Fruit fly (Drosophila melanogaster) whole organism, adult: ENCODE measurements around the gene CG9926.

Experiments used
- CG11617 ChIP-seq: fragments of 200-800 bp; sonication (Bioruptor generic); optimal IDR thresholded peaks from 2 replicates; lab custom pipeline; 2017; ENCODE audit warnings: mild to moderate bottlenecking, missing biosample characterization, missing genetic modification reagents, missing genetic modification characterization
- CG12768 ChIP-seq: fragments of 200-800 bp; sonication (Bioruptor generic); optimal IDR thresholded peaks from 2 replicates; lab custom pipeline; 2017; ENCODE audit warnings: missing biosample characterization, missing genetic modification characterization, mild to moderate bottlenecking, moderate library complexity, missing genetic modification reagents
- CG14711 ChIP-seq: fragments of 200-800 bp; sonication (Bioruptor generic); optimal IDR thresholded peaks from 2 replicates; lab custom pipeline; 2018; ENCODE audit warnings: missing biosample characterization, mild to moderate bottlenecking, missing genetic modification characterization, moderate library complexity
- CG1620 ChIP-seq: fragments of 200-800 bp; sonication (Bioruptor generic); optimal IDR thresholded peaks from 2 replicates; lab custom pipeline; 2016; ENCODE audit warnings: missing biosample characterization, missing genetic modification characterization
- CG33017 ChIP-seq: fragments of 200-800 bp; sonication (Bioruptor generic); optimal IDR thresholded peaks from 2 replicates; lab custom pipeline; 2018; ENCODE audit warnings: missing biosample characterization, mild to moderate bottlenecking, missing genetic modification characterization, moderate library complexity
- CG5204 ChIP-seq: fragments of 200-800 bp; sonication (Bioruptor generic); optimal IDR thresholded peaks from 2 replicates; lab custom pipeline; 2016; ENCODE audit warnings: missing biosample characterization, missing genetic modification characterization
- CG7045 ChIP-seq: fragments of 200-800 bp; sonication (Bioruptor generic); optimal IDR thresholded peaks from 2 replicates; lab custom pipeline; 2017; ENCODE audit warnings: missing biosample characterization, mild to moderate bottlenecking, missing genetic modification characterization
- CG7101 ChIP-seq: fragments of 200-800 bp; sonication (Bioruptor generic); optimal IDR thresholded peaks from 2 replicates; lab custom pipeline; 2018; ENCODE audit warnings: missing biosample characterization, mild to moderate bottlenecking, missing genetic modification characterization, moderate library complexity
- Clk ChIP-seq: fragments of 200-800 bp; sonication (Bioruptor generic); optimal IDR thresholded peaks from 2 replicates; lab custom pipeline; 2017; ENCODE audit warnings: missing biosample characterization, missing genetic modification characterization
- Crg-1 ChIP-seq: fragments of 200-800 bp; sonication (Bioruptor generic); optimal IDR thresholded peaks from 2 replicates; lab custom pipeline; 2016; ENCODE audit warnings: missing biosample characterization, missing genetic modification characterization
- Hr96 ChIP-seq: fragments of 200-800 bp; sonication (Bioruptor generic); optimal IDR thresholded peaks from 2 replicates; lab custom pipeline; 2016; ENCODE audit warnings: missing biosample characterization, missing genetic modification characterization
- Mnt ChIP-seq: fragments of 200-800 bp; sonication (Bioruptor generic); optimal IDR thresholded peaks from 2 replicates; lab custom pipeline; 2016; ENCODE audit warnings: missing biosample characterization, mild to moderate bottlenecking, missing genetic modification characterization
- bab1 ChIP-seq: fragments of 200-800 bp; sonication (Bioruptor generic); optimal IDR thresholded peaks from 3 replicates; lab custom pipeline; 2019; ENCODE audit warnings: missing biosample characterization, mild to moderate bottlenecking, missing genetic modification characterization, moderate library complexity
- cic ChIP-seq: fragments of 200-800 bp; sonication (Bioruptor generic); optimal IDR thresholded peaks from 2 replicates; lab custom pipeline; 2017; ENCODE audit warnings: missing biosample characterization, mild to moderate bottlenecking, missing genetic modification characterization, moderate library complexity
- cnc ChIP-seq, 2 experiments: fragments of >200 bp; optimal IDR thresholded peaks; 2 replicates each; lab custom pipeline; 2017
- kay ChIP-seq: fragments of 200-800 bp; sonication (Bioruptor generic); peaks from one replicate; lab custom pipeline; 2016; ENCODE audit warnings: missing biosample characterization, missing genetic modification characterization, borderline replicate concordance
- ovo ChIP-seq: fragments of 200-800 bp; sonication (Bioruptor generic); optimal IDR thresholded peaks from 2 replicates; lab custom pipeline; 2016; ENCODE audit warnings: missing biosample characterization, missing genetic modification characterization
- pad ChIP-seq: fragments of 200-800 bp; sonication (Bioruptor generic); optimal IDR thresholded peaks from 3 replicates; lab custom pipeline; 2017; ENCODE audit warnings: missing biosample characterization, missing genetic modification characterization, mild to moderate bottlenecking, moderate library complexity, missing genetic modification reagents
- tj ChIP-seq: fragments of 200-800 bp; sonication (Bioruptor generic); optimal IDR thresholded peaks from 3 replicates; lab custom pipeline; 2017; ENCODE audit warnings: missing biosample characterization, mild to moderate bottlenecking, missing genetic modification characterization, moderate library complexity
- toe ChIP-seq: fragments of 200-800 bp; sonication (Bioruptor generic); optimal IDR thresholded peaks from 2 replicates; lab custom pipeline; 2016; ENCODE audit warnings: missing biosample characterization, missing genetic modification characterization

The CG9926 gene

DNA sequence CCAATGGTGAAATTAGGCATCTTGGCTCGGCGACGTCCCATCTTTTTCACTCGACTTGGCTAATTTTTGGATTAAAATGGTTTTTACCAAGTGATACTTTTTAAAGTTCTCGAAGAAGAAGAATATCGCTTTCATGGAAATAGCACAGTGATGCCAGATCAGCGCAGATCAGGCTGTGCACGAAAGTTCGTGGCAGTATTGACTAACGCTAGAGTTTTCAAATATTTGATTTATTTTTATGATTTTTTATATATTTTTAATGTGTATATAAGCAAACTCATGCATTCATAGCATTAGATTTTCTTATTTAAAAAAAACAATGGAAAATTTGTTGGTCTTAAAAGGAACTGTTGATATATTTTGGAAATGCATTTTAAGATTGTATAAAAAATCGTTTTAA, at the start of gene CG9926:
CG9926 (minus strand) TSS at position 101 of the 400 bp plus-strand sequence.
- TF ChIP-seq cic (GFP tag; lab: Kevin White, UChicago) (no peak), CG7045 (no peak), CG12768 (GFP tag; lab: Kevin White, UChicago) (no peak), kay (GFP tag; lab: Kevin White, UChicago) (no peak), toe (no peak), ovo (GFP tag; lab: Kevin White, UChicago) (no peak), CG33017 (no peak), CG5204 (no peak), CG11617 (no peak), CG14711 (tag; lab: Kevin White, UChicago) (no peak), bab1 (GFP tag; lab: Kevin White, UChicago) (no peak)

dm6 chr3R:13999531-13999930, 48.6 kb upstream of the CG9926 start:
- TF ChIP-seq toe: no peak
- TF ChIP-seq bab1 (GFP tag; lab: Kevin White, UChicago): no peak
- TF ChIP-seq CG7101: no peak
- TF ChIP-seq Hr96 (GFP tag; lab: Kevin White, UChicago): no peak
- TF ChIP-seq CG33017: no peak
- TF ChIP-seq CG1620: no peak
- no peak for TF ChIP-seq Clk (GFP tag; lab: Kevin White, UChicago)
- no peak for TF ChIP-seq CG14711 (tag; lab: Kevin White, UChicago)
- TF ChIP-seq CG7045: no peak
- no peak for TF ChIP-seq Mnt (GFP tag; lab: Kevin White, UChicago)
- TF ChIP-seq ovo (GFP tag; lab: Kevin White, UChicago): no peak
- TF ChIP-seq kay (GFP tag; lab: Kevin White, UChicago): no peak
- no peak for TF ChIP-seq cic (GFP tag; lab: Kevin White, UChicago)
- TF ChIP-seq Crg-1 (GFP tag; lab: Kevin White, UChicago): no peak
- TF ChIP-seq CG12768 (GFP tag; lab: Kevin White, UChicago): no peak
- no peak for TF ChIP-seq pad
- TF ChIP-seq CG5204: no peak
- no peak for TF ChIP-seq tj (GFP tag; lab: Kevin White, UChicago)
- TF ChIP-seq cnc (optimal IDR thresholded peaks at IDR 0.05; lab: Kevin White, UChicago): no peak

dm6 chr3R:13998595-13998994, 47.7 kb upstream of the CG9926 start:
- TF ChIP-seq cnc (optimal IDR thresholded peaks at IDR 0.05; lab: Kevin White, UChicago) (no peak), CG1620 (no peak), pad (no peak), CG7045 (no peak), toe (no peak)

- TF ChIP-seq Hr96 (GFP tag; lab: Kevin White, UChicago): no peak
- TF ChIP-seq ovo (GFP tag; lab: Kevin White, UChicago): no peak
- no peak for TF ChIP-seq pad
- no peak for TF ChIP-seq CG14711 (tag; lab: Kevin White, UChicago)
- TF ChIP-seq CG7101: no peak
- no peak for TF ChIP-seq cic (GFP tag; lab: Kevin White, UChicago)
- no peak for TF ChIP-seq CG33017
- TF ChIP-seq toe: no peak
- no peak for TF ChIP-seq CG7045
- TF ChIP-seq CG5204: no peak
- TF ChIP-seq CG12768 (GFP tag; lab: Kevin White, UChicago): no peak
- no peak for TF ChIP-seq bab1 (GFP tag; lab: Kevin White, UChicago)
- TF ChIP-seq Mnt (GFP tag; lab: Kevin White, UChicago): no peak
Observed at dm6 chr3R:13998162-13998561, 47.2 kb upstream of the CG9926 start.

DNA sequence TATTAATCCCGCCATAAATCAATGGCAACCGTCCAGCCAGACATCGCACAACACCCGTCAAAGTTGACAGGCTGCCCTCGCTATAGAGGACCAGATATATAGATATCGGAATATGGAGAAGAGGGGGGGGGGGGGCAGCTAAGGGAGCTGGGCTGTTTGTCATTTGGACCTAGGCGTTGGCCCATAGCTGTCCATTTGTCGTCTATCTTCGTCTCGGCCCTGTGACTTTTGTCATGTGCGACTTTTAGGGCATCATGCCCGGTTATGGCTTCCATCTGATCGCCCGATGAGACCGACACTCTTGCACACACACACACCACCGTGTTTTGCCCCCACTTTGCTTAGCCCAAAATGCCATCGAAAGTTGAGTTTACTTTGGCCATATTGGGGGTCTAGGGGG, 46.8 kb upstream of the CG9926 start:
- no peak for TF ChIP-seq tj (GFP tag; lab: Kevin White, UChicago)

DNA sequence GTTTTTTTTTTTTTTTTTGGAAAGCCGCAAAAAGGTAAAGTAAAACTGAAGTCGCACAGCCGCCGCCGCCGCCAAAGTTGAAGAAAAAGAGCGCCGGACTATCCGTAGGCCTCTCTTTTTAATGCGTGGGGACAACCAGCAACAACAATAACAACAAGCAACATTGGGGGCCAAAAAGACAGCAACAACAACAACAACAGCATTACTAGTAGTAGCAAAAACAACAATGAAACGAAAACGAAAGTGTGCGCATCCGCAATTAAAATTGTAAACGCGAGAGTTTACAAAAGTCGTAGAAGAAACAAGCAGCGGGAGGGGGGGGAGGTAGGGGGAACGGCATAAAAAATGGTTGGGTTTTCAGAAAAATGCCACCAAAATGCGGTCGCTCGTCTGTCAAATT, 45.0 kb upstream of the CG9926 start:
- TF ChIP-seq CG11617: no peak
- no peak for TF ChIP-seq cnc (optimal IDR thresholded peaks at IDR 0.05; lab: Kevin White, UChicago)
- TF ChIP-seq tj (GFP tag; lab: Kevin White, UChicago): no peak
- no peak for TF ChIP-seq toe
- no peak for TF ChIP-seq Hr96 (GFP tag; lab: Kevin White, UChicago)
- TF ChIP-seq CG7045: no peak
- TF ChIP-seq CG1620: no peak
- TF ChIP-seq CG14711 (tag; lab: Kevin White, UChicago): no peak
- no peak for TF ChIP-seq ovo (GFP tag; lab: Kevin White, UChicago)
- no peak for TF ChIP-seq Mnt (GFP tag; lab: Kevin White, UChicago)
- TF ChIP-seq pad: no peak
- TF ChIP-seq CG12768 (GFP tag; lab: Kevin White, UChicago): no peak
- no peak for TF ChIP-seq cic (GFP tag; lab: Kevin White, UChicago)
- TF ChIP-seq kay (GFP tag; lab: Kevin White, UChicago): no peak
- TF ChIP-seq CG5204: no peak

DNA sequence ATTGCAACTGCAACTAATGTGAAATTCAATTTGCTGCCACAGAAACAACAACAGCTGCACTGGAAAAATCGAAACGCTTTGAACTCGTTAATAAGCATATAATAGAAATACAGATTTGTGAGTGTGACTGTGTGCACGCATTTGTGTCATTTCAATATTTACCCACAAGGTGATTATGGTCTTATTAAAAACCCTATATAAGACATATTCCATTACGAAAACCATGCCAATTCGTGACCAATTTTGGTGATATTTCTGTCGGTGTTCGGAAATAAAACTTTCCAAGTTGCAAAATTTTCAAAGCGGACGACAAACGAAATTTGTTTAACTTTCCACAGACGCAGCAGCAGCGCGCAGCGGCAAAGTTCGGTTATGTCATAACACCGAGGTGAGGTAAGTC, 44.5 kb upstream of the CG9926 start:
- TF ChIP-seq bab1 (GFP tag; lab: Kevin White, UChicago): no peak
- TF ChIP-seq kay (GFP tag; lab: Kevin White, UChicago): no peak
- TF ChIP-seq cnc (optimal IDR thresholded peaks at IDR 0.05; lab: Kevin White, UChicago): no peak
- TF ChIP-seq pad: no peak

- TF ChIP-seq bab1 (GFP tag; lab: Kevin White, UChicago) (no peak), ovo (GFP tag; lab: Kevin White, UChicago) (no peak)
Observed at dm6 chr3R:13992126-13992535, 41.2 kb upstream of the CG9926 start.
